Worm (Caenorhabditis elegans): ENCODE measurements around the gene Y41D4B.17.

DNA sequence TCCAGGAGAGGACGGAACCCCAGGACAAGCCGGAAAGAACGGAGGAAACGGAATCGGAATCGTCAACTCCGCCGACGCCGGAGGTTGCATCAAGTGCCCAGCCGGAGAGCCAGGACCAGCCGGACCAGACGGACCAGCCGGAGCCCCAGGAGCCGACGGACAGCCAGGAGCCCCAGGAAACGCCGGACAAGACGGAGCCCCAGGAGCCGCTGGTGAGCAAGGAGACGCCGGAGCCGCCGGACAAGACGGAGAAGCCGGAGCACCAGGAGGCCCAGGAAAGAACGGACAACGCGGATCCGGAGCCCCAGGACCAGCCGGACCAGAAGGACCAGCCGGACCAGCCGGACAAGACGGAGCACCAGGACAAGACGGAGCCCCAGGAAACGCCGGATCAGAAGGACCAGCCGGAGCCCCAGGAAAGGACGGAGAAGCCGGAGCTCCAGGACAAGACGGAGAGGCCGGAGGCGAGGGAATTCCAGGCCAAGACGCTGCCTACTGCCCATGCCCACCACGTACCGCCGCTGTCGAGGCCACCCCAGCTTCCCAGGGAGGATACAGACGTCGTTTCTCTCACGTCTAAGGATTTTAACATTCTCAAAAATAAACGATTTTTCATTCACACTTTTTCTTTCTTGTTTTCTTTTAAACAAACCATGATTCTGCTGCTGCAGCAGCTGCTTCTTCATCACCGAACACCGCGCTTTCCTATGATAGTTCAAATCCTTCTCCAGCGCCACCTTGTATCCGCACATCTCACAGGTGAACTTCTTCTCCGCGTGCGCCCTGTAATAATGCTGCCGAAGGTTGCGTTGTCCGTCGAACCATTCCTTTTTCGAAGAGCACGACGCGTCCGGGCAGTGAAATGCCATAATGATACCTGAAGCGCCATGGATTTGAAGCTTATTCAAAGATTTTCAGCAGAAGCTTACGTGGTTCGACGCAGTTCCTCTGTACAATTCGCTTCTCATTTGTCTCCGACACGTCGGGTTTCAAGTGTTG lies 10.5 kb upstream of the Y41D4B.17 start:
- TF ChIP-seq fos-1 (tag; optimal IDR thresholded peaks at IDR 0.05) (no peak), mdl-1 (tag; optimal IDR thresholded peaks at IDR 0.05) (no peak), lsy-2 (tag; optimal IDR thresholded peaks at IDR 0.05) (no peak), blmp-1 (tag; optimal IDR thresholded peaks at IDR 0.05; ENCODE audit: insufficient read depth) (no peak), dmd-4 (tag; optimal IDR thresholded peaks at IDR 0.05) (no peak), nhr-77 (tag; optimal IDR thresholded peaks at IDR 0.05) (no peak), nhr-25 (tag; optimal IDR thresholded peaks at IDR 0.05) (peak; percentile 71), elt-3 (tag; optimal IDR thresholded peaks at IDR 0.05) (no peak), lin-39 (tag; optimal IDR thresholded peaks at IDR 0.05) (no peak), zag-1 (tag; optimal IDR thresholded peaks at IDR 0.05) (no peak), nhr-23 (tag; optimal IDR thresholded peaks at IDR 0.05) (no peak), unc-62 (GFP tag; optimal IDR thresholded peaks at IDR 0.05) (no peak), unc-39 (tag; optimal IDR thresholded peaks at IDR 0.05) (no peak)

Measured in whole organism, L2 larva.